Worm (Caenorhabditis elegans) whole organism, late embryonic: ENCODE data around the gene F47C12.6.

ENCODE experiments used
- ceh-18 ChIP-seq: sonication (generic microtip); optimal IDR thresholded peaks from 2 replicates; lab custom pipeline; 2016; ENCODE audit warnings: missing genetic modification characterization, missing compliant biosample characterization
- ceh-24 ChIP-seq: sonication (generic microtip); optimal IDR thresholded peaks from 2 replicates; lab custom pipeline; 2016; ENCODE audit warnings: mild to moderate bottlenecking, missing genetic modification characterization, missing compliant biosample characterization
- ets-4 ChIP-seq: sonication (generic microtip); optimal IDR thresholded peaks from 2 replicates; lab custom pipeline; 2016; ENCODE audit warnings: missing genetic modification characterization, missing compliant biosample characterization
- nhr-11 ChIP-seq: fragments of 150-350 bp; optimal IDR thresholded peaks from 2 replicates; lab custom pipeline; 2014; ENCODE audit warnings: missing biosample characterization, missing genetic modification characterization
- pag-3 ChIP-seq: sonication (generic microtip); optimal IDR thresholded peaks from 2 replicates; lab custom pipeline; 2016; ENCODE audit warnings: missing compliant biosample characterization, missing genetic modification characterization, borderline replicate concordance
- pat-9 ChIP-seq: fragments of 200-800 bp; sonication (Bioruptor generic); optimal IDR thresholded peaks from 2 replicates; lab custom pipeline; 2018; ENCODE audit warnings: mild to moderate bottlenecking, missing genetic modification characterization, moderate library complexity, missing compliant biosample characterization
- rnt-1 ChIP-seq: sonication (generic microtip); optimal IDR thresholded peaks from 2 replicates; lab custom pipeline; 2016; ENCODE audit warnings: missing genetic modification characterization, missing compliant biosample characterization
- tbx-2 ChIP-seq: sonication (generic microtip); optimal IDR thresholded peaks from 2 replicates; lab custom pipeline; 2016; ENCODE audit warnings: missing genetic modification characterization, missing compliant biosample characterization

DNA sequence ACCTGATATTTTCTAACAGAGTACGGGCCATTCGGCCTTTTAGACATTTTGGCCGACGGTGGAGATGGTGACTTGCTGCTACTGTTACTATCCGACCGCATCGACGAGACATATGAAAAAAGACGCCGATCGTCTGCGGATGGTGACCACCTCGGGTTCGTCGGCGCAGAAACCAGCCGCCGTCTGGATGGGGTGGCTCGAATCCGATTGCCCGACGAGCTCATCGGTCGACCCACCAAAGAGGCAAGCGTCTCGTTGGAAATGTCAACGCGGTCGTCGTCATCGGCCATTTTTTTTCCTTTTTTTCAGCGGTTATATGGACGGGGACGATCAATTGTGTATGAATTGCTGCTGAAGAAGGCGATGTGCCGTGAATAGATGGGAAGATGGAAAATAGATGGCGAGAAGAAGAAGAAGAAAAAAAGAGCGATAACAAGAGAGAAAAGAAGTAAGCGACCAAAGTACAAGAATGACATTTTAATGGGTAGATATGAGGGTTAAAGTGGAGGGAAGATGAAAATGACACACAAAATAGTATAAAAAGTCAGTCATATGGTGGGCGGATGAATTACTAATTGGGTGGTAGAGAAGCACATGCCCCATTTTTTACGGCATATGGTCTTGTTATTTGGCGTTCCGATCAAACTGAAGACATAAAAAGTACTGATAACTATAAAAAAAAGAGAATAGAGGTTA is 25.6 kb upstream of the F47C12.6 start:
- TF ChIP-seq tbx-2: no peak
- TF ChIP-seq rnt-1 (tag; lab: Kevin White, UChicago): no peak
- TF ChIP-seq nhr-11 (tag; lab: Kevin White, UChicago): no peak
- no peak for TF ChIP-seq ets-4 (tag; lab: Kevin White, UChicago)
- TF ChIP-seq ceh-18 (tag; lab: Kevin White, UChicago): no peak
- no peak for TF ChIP-seq ceh-24 (tag; lab: Kevin White, UChicago)
- no peak for TF ChIP-seq pat-9 (tag; lab: Kevin White, UChicago)
- TF ChIP-seq pag-3: no peak
